Worm (Caenorhabditis elegans) whole organism, mixed stage, embryonic: ENCODE measurements around the gene T07D3.9.
"Not testable (repeated sequence)": the region's sequence is repeated elsewhere in the genome, so short reads cannot be mapped to it uniquely, and the experiment has no call there.

Experiments used
- M03D4.4 ChIP-seq: sonication (generic microtip); optimal IDR thresholded peaks from 2 replicates; lab custom pipeline; 2017; ENCODE audit warnings: mild to moderate bottlenecking, missing genetic modification characterization, missing compliant biosample characterization
- bed-3 ChIP-seq: fragments of 200-800 bp; sonication (Bioruptor generic); optimal IDR thresholded peaks from 3 replicates; lab custom pipeline; 2018; ENCODE audit warnings: mild to moderate bottlenecking, missing genetic modification characterization, moderate library complexity, missing compliant biosample characterization
- blmp-1 ChIP-seq: fragments of 150-350 bp; optimal IDR thresholded peaks from 2 replicates; lab custom pipeline; 2014; ENCODE audit warnings: missing biosample characterization, missing genetic modification characterization
- ceh-39 ChIP-seq: fragments of 150-350 bp; optimal IDR thresholded peaks from 2 replicates; lab custom pipeline; 2014; ENCODE audit warnings: missing biosample characterization, missing genetic modification characterization
- ceh-43 ChIP-seq: fragments of 200-800 bp; sonication (Bioruptor generic); optimal IDR thresholded peaks from 2 replicates; lab custom pipeline; 2018; ENCODE audit warnings: mild to moderate bottlenecking, missing genetic modification characterization, moderate library complexity, missing compliant biosample characterization
- ceh-83 ChIP-seq: fragments of 200-800 bp; sonication (Bioruptor generic); optimal IDR thresholded peaks from 2 replicates; lab custom pipeline; 2018; ENCODE audit warnings: mild to moderate bottlenecking, missing genetic modification characterization, missing compliant biosample characterization
- ces-1 ChIP-seq: fragments of 150-350 bp; optimal IDR thresholded peaks from 2 replicates; lab custom pipeline; 2014; ENCODE audit warnings: missing biosample characterization, missing genetic modification reagents, missing genetic modification characterization
- cnd-1 ChIP-seq: fragments of 200-800 bp; sonication (Bioruptor generic); optimal IDR thresholded peaks from 2 replicates; lab custom pipeline; 2018; ENCODE audit warnings: mild to moderate bottlenecking, missing genetic modification characterization, missing compliant biosample characterization
- drap-1 ChIP-seq: fragments of 200-800 bp; sonication (Bioruptor generic); optimal IDR thresholded peaks from 3 replicates; lab custom pipeline; 2018; ENCODE audit warnings: mild to moderate bottlenecking, missing genetic modification characterization, missing compliant biosample characterization
- ham-2 ChIP-seq: fragments of 200-800 bp; sonication (Bioruptor generic); optimal IDR thresholded peaks from 2 replicates; lab custom pipeline; 2018; ENCODE audit warnings: mild to moderate bottlenecking, missing genetic modification characterization, missing compliant biosample characterization
- hlh-1 ChIP-seq: fragments of 150-350 bp; optimal IDR thresholded peaks from 2 replicates; lab custom pipeline; 2014; ENCODE audit warnings: missing biosample characterization, missing genetic modification reagents, missing genetic modification characterization
- lin-13 ChIP-seq: fragments of 150-350 bp; optimal IDR thresholded peaks from 2 replicates; lab custom pipeline; 2014; ENCODE audit warnings: missing biosample characterization, missing genetic modification characterization
- lin-32 ChIP-seq: fragments of 200-800 bp; sonication (Bioruptor generic); optimal IDR thresholded peaks from 2 replicates; lab custom pipeline; 2018; ENCODE audit warnings: mild to moderate bottlenecking, missing genetic modification characterization, missing compliant biosample characterization
- lsy-2 ChIP-seq: fragments of 150-350 bp; optimal IDR thresholded peaks from 2 replicates; lab custom pipeline; 2014; ENCODE audit warnings: missing biosample characterization, missing genetic modification characterization
- mab-5 ChIP-seq: fragments of 150-350 bp; optimal IDR thresholded peaks from 2 replicates; lab custom pipeline; 2014; ENCODE audit warnings: missing biosample characterization, missing genetic modification characterization
- mep-1 ChIP-seq: fragments of 150-350 bp; optimal IDR thresholded peaks from 2 replicates; lab custom pipeline; 2017; ENCODE audit warnings: missing biosample characterization, missing genetic modification reagents, missing genetic modification characterization, inconsistent platforms
- mls-2 ChIP-seq: sonication (generic microtip); optimal IDR thresholded peaks from 2 replicates; lab custom pipeline; 2016; ENCODE audit warnings: mild to moderate bottlenecking, missing genetic modification characterization, moderate library complexity, missing compliant biosample characterization
- nhr-12 ChIP-seq: fragments of 150-350 bp; optimal IDR thresholded peaks from 2 replicates; lab custom pipeline; 2014; ENCODE audit warnings: missing biosample characterization, missing genetic modification characterization
- nhr-2 ChIP-seq: fragments of 150-350 bp; optimal IDR thresholded peaks from 2 replicates; lab custom pipeline; 2014; ENCODE audit warnings: missing biosample characterization, missing genetic modification characterization
- nhr-237 ChIP-seq: fragments of 150-350 bp; optimal IDR thresholded peaks from 2 replicates; lab custom pipeline; 2014; ENCODE audit warnings: missing biosample characterization, missing genetic modification characterization
- nhr-28 ChIP-seq: fragments of 150-350 bp; optimal IDR thresholded peaks from 2 replicates; lab custom pipeline; 2014; ENCODE audit warnings: missing biosample characterization, missing genetic modification characterization
- nhr-76 ChIP-seq: sonication (generic microtip); optimal IDR thresholded peaks from 2 replicates; lab custom pipeline; 2017; ENCODE audit warnings: missing biosample characterization, missing genetic modification characterization
- pha-4 ChIP-seq: fragments of 150-350 bp; optimal IDR thresholded peaks from 2 replicates; lab custom pipeline; 2018; ENCODE audit warnings: missing biosample characterization, missing genetic modification reagents, missing genetic modification characterization
- sem-2 ChIP-seq: fragments of 200-800 bp; sonication (Bioruptor generic); optimal IDR thresholded peaks from 2 replicates; lab custom pipeline; 2018; ENCODE audit warnings: mild to moderate bottlenecking, missing genetic modification characterization, missing compliant biosample characterization
- snpc-4 ChIP-seq: fragments of 150-350 bp; optimal IDR thresholded peaks from 2 replicates; lab custom pipeline; 2014; ENCODE audit warnings: missing biosample characterization, missing genetic modification characterization
- sptf-1 ChIP-seq: sonication (generic microtip); optimal IDR thresholded peaks from 2 replicates; lab custom pipeline; 2017; ENCODE audit warnings: mild to moderate bottlenecking, missing genetic modification characterization, moderate library complexity, missing compliant biosample characterization
- tbx-8 ChIP-seq: fragments of 200-800 bp; sonication (Bioruptor generic); optimal IDR thresholded peaks from 2 replicates; lab custom pipeline; 2018; ENCODE audit warnings: mild to moderate bottlenecking, missing genetic modification characterization, moderate library complexity, missing compliant biosample characterization
- unc-120 ChIP-seq: sonication (generic microtip); optimal IDR thresholded peaks from 2 replicates; lab custom pipeline; 2017; ENCODE audit warnings: missing genetic modification characterization, missing compliant biosample characterization; ENCODE audit not compliant: poor library complexity, severe bottlenecking
- unc-39 ChIP-seq: fragments of 150-350 bp; optimal IDR thresholded peaks from 2 replicates; lab custom pipeline; 2014; ENCODE audit warnings: missing biosample characterization, missing genetic modification characterization
- unc-62 ChIP-seq: fragments of 150-350 bp; optimal IDR thresholded peaks from 2 replicates; lab custom pipeline; 2014; ENCODE audit warnings: missing biosample characterization, missing genetic modification reagents, missing genetic modification characterization
- zip-8 ChIP-seq: fragments of 150-350 bp; optimal IDR thresholded peaks from 2 replicates; lab custom pipeline; 2014; ENCODE audit warnings: missing biosample characterization, missing genetic modification characterization
- ztf-11 ChIP-seq: fragments of 150-350 bp; optimal IDR thresholded peaks from 2 replicates; lab custom pipeline; 2014; ENCODE audit warnings: missing biosample characterization, missing genetic modification characterization

T07D3.9 gene

DNA sequence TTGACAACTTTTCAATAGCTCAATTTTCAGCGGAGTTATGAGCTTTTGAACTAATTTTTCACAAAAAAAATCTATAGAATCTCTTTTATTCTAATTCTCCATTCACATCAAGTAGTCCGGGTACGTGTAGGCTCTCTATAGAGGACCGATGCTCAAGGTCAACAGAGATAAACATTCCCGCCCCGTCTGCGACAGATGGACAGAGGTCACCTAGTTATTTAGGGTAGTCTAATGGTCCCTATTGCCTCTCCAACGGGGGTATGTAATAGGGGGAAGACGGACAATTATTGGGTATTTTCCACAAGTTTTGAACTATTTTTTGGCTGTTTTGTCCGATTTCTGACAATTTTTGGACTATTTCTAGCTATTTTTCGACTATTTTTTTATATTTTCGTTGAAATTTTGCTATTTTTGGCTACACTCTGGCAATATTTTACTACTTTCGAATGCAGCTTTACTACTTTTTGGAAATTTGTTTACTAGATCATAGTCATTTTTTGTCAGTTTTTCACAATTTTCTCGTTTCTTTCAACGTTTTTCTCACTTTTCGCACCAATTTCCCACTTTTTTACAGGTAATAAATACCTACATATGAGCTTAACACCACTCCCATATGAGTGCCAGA is 32.4 kb downstream of the T07D3.9 start, which contains the start of gene fbxc-51:
TSS of gene fbxc-51 (plus strand) at position 575 of the 625 bp plus-strand sequence.
- TF ChIP-seq bed-3 (GFP tag; lab: Kevin White, UChicago): no peak
- peak; percentile 94 for TF ChIP-seq cnd-1 (tag; lab: Kevin White, UChicago)
- TF ChIP-seq mab-5 (tag; lab: Kevin White, UChicago): no peak
- no peak for TF ChIP-seq ceh-83
- no peak for TF ChIP-seq snpc-4 (tag; lab: Kevin White, UChicago)
- no peak for TF ChIP-seq tbx-8 (GFP tag; lab: Kevin White, UChicago)
- TF ChIP-seq ces-1 (GFP tag; lab: Kevin White, UChicago): no peak
- no peak for TF ChIP-seq pha-4
- TF ChIP-seq unc-39: no peak
- TF ChIP-seq mls-2 (tag; lab: Kevin White, UChicago): no peak
- no peak for TF ChIP-seq ceh-39
- TF ChIP-seq drap-1 (GFP tag; lab: Kevin White, UChicago): no peak
- no peak for TF ChIP-seq sptf-1 (tag; lab: Kevin White, UChicago)
- peak; percentile 71 for TF ChIP-seq nhr-2 (tag; lab: Kevin White, UChicago)
- no peak for TF ChIP-seq M03D4.4 (tag; lab: Kevin White, UChicago)
- no peak for TF ChIP-seq zip-8 (tag; lab: Kevin White, UChicago)
- peak; percentile 18 for TF ChIP-seq lin-32
- TF ChIP-seq nhr-76 (tag; lab: Kevin White, UChicago): no peak
- TF ChIP-seq unc-120 (tag; lab: Kevin White, UChicago): no peak

ce11 chrII:866801-867200 is 33.9 kb downstream of the T07D3.9 start, which contains the start of gene Y46B2A.3:
Y46B2A.3 (minus strand) TSS chrII:866901.
- TF ChIP-seq mls-2 (tag; lab: Kevin White, UChicago) (no peak), sptf-1 (tag; lab: Kevin White, UChicago) (no peak), ztf-11 (tag; lab: Kevin White, UChicago) (no peak), ceh-39 (no peak), bed-3 (GFP tag; lab: Kevin White, UChicago) (no peak), nhr-237 (no peak), blmp-1 (tag; lab: Kevin White, UChicago) (no peak), nhr-12 (tag; lab: Kevin White, UChicago) (no peak), ceh-43 (GFP tag; lab: Kevin White, UChicago) (no peak), pha-4 (no peak), lsy-2 (no peak), ham-2 (GFP tag; lab: Kevin White, UChicago) (no peak), snpc-4 (tag; lab: Kevin White, UChicago) (no peak), ces-1 (GFP tag; lab: Kevin White, UChicago) (no peak), sem-2 (GFP tag; lab: Kevin White, UChicago) (no peak), lin-13 (tag; lab: Kevin White, UChicago) (no peak), unc-62 (no peak), hlh-1 (tag; lab: Kevin White, UChicago) (no peak), cnd-1 (tag; lab: Kevin White, UChicago) (no peak), mab-5 (tag; lab: Kevin White, UChicago) (no peak)

- TF ChIP-seq tbx-8 (GFP tag; lab: Kevin White, UChicago): no peak
- TF ChIP-seq nhr-2 (tag; lab: Kevin White, UChicago): no peak
- no peak for TF ChIP-seq lsy-2
- no peak for TF ChIP-seq mab-5 (tag; lab: Kevin White, UChicago)
- no peak for TF ChIP-seq nhr-237
Observed at ce11 chrII:861564-861963, 39.1 kb downstream of the T07D3.9 start, which contains the start of gene Y46B2A.4. Y46B2A.4 (plus strand) TSS chrII:861864.

- TF ChIP-seq pha-4; sem-2 (GFP tag; lab: Kevin White, UChicago); drap-1 (GFP tag; lab: Kevin White, UChicago): not testable (repeated sequence)
Observed at ce11 chrII:850567-850966, 50.1 kb downstream of the T07D3.9 start, which contains the start of gene F28A10.5. F28A10.5 (minus strand) TSS chrII:850667.

DNA sequence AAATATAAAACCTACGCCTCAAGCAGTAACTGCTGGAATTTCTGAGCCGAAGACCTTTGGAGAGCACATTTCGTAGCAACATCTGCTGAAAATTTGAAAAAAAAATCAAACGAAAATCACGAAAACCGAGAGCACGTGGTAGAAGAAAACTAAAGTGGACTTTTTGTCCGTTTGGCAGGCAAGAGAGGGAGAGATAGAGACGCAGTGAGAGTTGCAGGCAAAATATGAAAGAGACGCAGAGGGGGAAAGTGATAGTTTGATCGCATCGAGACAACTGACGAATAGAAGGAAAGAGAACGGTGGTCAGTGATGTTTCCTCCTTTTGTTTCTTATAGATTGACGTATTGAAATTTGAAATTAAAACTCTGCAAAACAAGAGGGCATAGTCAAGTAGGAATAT is 52.2 kb downstream of the T07D3.9 start, which contains the start of the genes acdh-9 and F28A10.13:
TSS of gene acdh-9 (minus strand) at position 85 of the 400 bp plus-strand sequence.
TSS of gene F28A10.13 (plus strand) at position 294 of the 400 bp plus-strand sequence.
- no peak for TF ChIP-seq pha-4
- no peak for TF ChIP-seq nhr-28 (tag; lab: Kevin White, UChicago)
- TF ChIP-seq unc-62: peak; percentile 70
- no peak for TF ChIP-seq ztf-11 (tag; lab: Kevin White, UChicago)
- no peak for TF ChIP-seq nhr-12 (tag; lab: Kevin White, UChicago)
- TF ChIP-seq sem-2 (GFP tag; lab: Kevin White, UChicago): no peak
- no peak for TF ChIP-seq tbx-8 (GFP tag; lab: Kevin White, UChicago)
- TF ChIP-seq unc-120 (tag; lab: Kevin White, UChicago): peak; percentile 2
- TF ChIP-seq mep-1: peak; percentile 3
- TF ChIP-seq zip-8 (tag; lab: Kevin White, UChicago): no peak
- TF ChIP-seq mab-5 (tag; lab: Kevin White, UChicago): no peak
- no peak for TF ChIP-seq lin-13 (tag; lab: Kevin White, UChicago)
- peak; percentile 93 for TF ChIP-seq hlh-1 (tag; lab: Kevin White, UChicago)
- TF ChIP-seq, all 35 proteins: peak for 4
